Worm (Caenorhabditis elegans): ENCODE data around the gene K12H4.6.
A peak's percentile ranks its signal among the peaks of the same experiment; 100 is the strongest.

Gene K12H4.6

DNA sequence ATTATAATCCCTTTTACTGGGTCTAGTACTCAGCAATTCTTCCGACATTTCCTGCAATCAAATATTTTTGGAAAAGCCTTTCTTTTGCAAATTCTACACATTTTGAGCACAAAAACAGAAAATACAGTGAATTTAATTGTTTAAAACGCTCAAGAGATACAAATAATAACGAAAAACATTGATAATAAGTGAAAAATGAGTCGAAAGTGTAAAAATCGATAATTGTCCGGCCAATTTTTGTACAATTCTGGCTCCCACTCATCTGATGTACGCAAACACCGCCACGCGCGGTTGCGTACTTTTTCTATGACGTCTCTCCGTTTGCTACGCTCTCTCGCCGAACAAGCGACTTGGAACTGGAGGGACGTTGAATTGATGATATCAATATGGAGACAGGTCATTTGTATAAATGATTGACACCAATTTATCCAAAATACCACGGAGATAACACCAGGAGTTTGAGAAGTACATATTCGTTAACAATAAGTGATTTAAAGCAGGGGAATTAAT lies 21.8 kb downstream of the K12H4.6 start, which contains the start of gene lin-36 (continued):
- TF ChIP-seq lin-13 (GFP tag; optimal IDR thresholded peaks at IDR 0.05) (peak; percentile 85), sem-4 (tag; optimal IDR thresholded peaks at IDR 0.05) (peak; percentile 51), F13H6.1 (tag; optimal IDR thresholded peaks at IDR 0.05) (peak; percentile 61), crh-2 (tag; optimal IDR thresholded peaks at IDR 0.05) (peak; percentile 83), nhr-77 (tag; optimal IDR thresholded peaks at IDR 0.05) (no peak), mdl-1 (tag; optimal IDR thresholded peaks at IDR 0.05) (no peak), ztf-4 (tag; optimal IDR thresholded peaks at IDR 0.05) (no peak), ama-1 (optimal IDR thresholded peaks at IDR 0.05) (no peak), nhr-6 (tag; optimal IDR thresholded peaks at IDR 0.05) (no peak), nhr-237 (tag; optimal IDR thresholded peaks at IDR 0.05) (peak; percentile 7), nhr-25 (tag; optimal IDR thresholded peaks at IDR 0.05) (peak; percentile 74)

DNA sequence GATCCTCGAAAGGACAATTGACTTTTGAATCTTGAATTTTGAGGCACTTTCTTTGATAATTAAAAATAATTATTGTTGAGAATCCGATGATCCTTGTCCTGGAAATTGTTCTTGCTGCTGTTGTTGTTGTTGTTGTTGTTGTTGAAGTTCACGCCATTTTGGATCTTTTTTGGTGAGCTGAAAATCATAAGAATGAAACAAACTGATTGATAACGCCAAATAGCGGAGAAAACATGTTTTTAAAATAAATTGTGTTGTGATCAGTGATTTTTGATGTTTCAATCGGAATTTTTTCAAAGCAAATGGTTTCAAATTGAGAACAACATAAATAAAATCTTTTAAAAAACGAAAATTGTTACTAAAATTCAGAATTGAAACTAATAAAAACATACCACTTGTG lies 25.6 kb downstream of the K12H4.6 start:
- TF ChIP-seq nhr-10 (tag; optimal IDR thresholded peaks at IDR 0.05) (no peak), skn-1 (tag; optimal IDR thresholded peaks at IDR 0.05) (no peak), Y55F3AM.14 (GFP tag; optimal IDR thresholded peaks at IDR 0.05) (no peak), peb-1 (tag; optimal IDR thresholded peaks at IDR 0.05) (no peak), aly-2 (tag; optimal IDR thresholded peaks at IDR 0.05) (no peak), sem-4 (tag; optimal IDR thresholded peaks at IDR 0.05) (no peak), nhr-12 (tag; optimal IDR thresholded peaks at IDR 0.05) (no peak), nhr-23 (tag; optimal IDR thresholded peaks at IDR 0.05) (no peak), sma-3 (GFP tag; optimal IDR thresholded peaks at IDR 0.05) (no peak), nhr-6 (tag; optimal IDR thresholded peaks at IDR 0.05) (no peak), elt-3 (tag; optimal IDR thresholded peaks at IDR 0.05) (no peak), mab-5 (tag; optimal IDR thresholded peaks at IDR 0.05) (no peak)

ce11 chrIII:8016438-8016837 lies 26.2 kb downstream of the K12H4.6 start, which contains the start of gene F44B9.5:
Gene F44B9.5 (minus strand): TSS chrIII:8016538.
- no peak for TF ChIP-seq mab-5 (tag; optimal IDR thresholded peaks at IDR 0.05)
- TF ChIP-seq fos-1 (tag; optimal IDR thresholded peaks at IDR 0.05) = no peak

ce11 chrIII:8013582-8013981 lies 29.1 kb downstream of the K12H4.6 start:
- no peak for TF ChIP-seq ceh-16 (tag; optimal IDR thresholded peaks at IDR 0.05)
- TF ChIP-seq unc-62 (GFP tag; optimal IDR thresholded peaks at IDR 0.05) = no peak
- TF ChIP-seq fos-1 (tag; optimal IDR thresholded peaks at IDR 0.05) = no peak
- TF ChIP-seq lsy-2 (tag; optimal IDR thresholded peaks at IDR 0.05) = no peak
- TF ChIP-seq mbf-1 (tag; optimal IDR thresholded peaks at IDR 0.05) = no peak
- TF ChIP-seq zag-1 (tag; optimal IDR thresholded peaks at IDR 0.05) = no peak
- no peak for TF ChIP-seq lin-11 (tag; optimal IDR thresholded peaks at IDR 0.05)
- no peak for TF ChIP-seq unc-39 (tag; optimal IDR thresholded peaks at IDR 0.05)
- TF ChIP-seq dmd-4 (tag; optimal IDR thresholded peaks at IDR 0.05) = no peak
- TF ChIP-seq ZK546.5 (tag; optimal IDR thresholded peaks at IDR 0.05) = no peak

- TF ChIP-seq aly-2 (tag; optimal IDR thresholded peaks at IDR 0.05) (no peak), nhr-129 (tag; optimal IDR thresholded peaks at IDR 0.05) (peak; percentile 55), sma-3 (GFP tag; optimal IDR thresholded peaks at IDR 0.05) (no peak), C34F6.9 (tag; optimal IDR thresholded peaks at IDR 0.05) (no peak), egl-27 (tag; optimal IDR thresholded peaks at IDR 0.05) (no peak), R02D3.7 (tag; optimal IDR thresholded peaks at IDR 0.05) (no peak), mbf-1 (tag; optimal IDR thresholded peaks at IDR 0.05) (no peak), gmeb-1 (tag; optimal IDR thresholded peaks at IDR 0.05) (no peak)
Measured at ce11 chrIII:8010260-8010822, 32.3 kb downstream of the K12H4.6 start, which contains the start of gene cit-1.2. Gene cit-1.2 (plus strand): TSS chrIII:8010772.
